Worm (Caenorhabditis elegans): ENCODE data around the gene vps-22.

vps-22 gene

DNA sequence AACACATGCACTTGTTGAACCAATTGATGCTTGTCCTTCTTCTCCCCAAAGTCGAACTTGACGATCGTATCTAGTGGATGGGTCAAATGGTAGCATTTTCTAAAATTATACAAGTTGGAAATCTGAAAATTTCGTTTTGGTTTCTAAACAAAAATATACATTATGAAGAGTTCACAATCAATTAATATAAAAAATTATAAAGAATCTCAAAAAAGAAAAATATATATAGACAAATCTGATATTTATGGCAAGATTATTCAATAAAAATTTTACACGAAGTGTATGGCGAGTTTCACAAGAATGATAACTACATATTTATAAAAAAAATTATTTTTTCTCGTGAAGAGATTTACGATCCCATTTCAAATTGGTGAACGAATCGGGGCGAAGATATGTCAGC lies 42.1 kb downstream of the vps-22 start, which contains the start of gene ula-1:
Gene ula-1 (minus strand): TSS at position 101 of the 400 bp plus-strand sequence.
- TF ChIP-seq gei-8 (GFP tag; optimal IDR thresholded peaks at IDR 0.05) (no peak), zag-1 (tag; optimal IDR thresholded peaks at IDR 0.05) (no peak), F10B5.3 (tag; optimal IDR thresholded peaks at IDR 0.05) (no peak), ctbp-1 (GFP tag; IDR thresholded peaks at IDR 0.05) (no peak), arid-1 (GFP tag; conservative IDR thresholded peaks at IDR 0.05) (no peak), tra-1 (GFP tag; IDR thresholded peaks at IDR 0.05) (no peak), mxl-3 (GFP tag; optimal IDR thresholded peaks at IDR 0.05) (no peak), lin-39 (tag; optimal IDR thresholded peaks at IDR 0.05) (no peak), cey-2 (tag; optimal IDR thresholded peaks at IDR 0.05; ENCODE audit: borderline replicate concordance, insufficient read depth) (no peak), ceh-44 (GFP tag; IDR thresholded peaks at IDR 0.05) (no peak), nhr-10 (tag; optimal IDR thresholded peaks at IDR 0.05) (no peak), mes-2 (tag; optimal IDR thresholded peaks at IDR 0.05; ENCODE audit: poor library complexity, severe bottlenecking) (no peak), mdl-1 (tag; optimal IDR thresholded peaks at IDR 0.05) (no peak)

- TF ChIP-seq unc-62 (GFP tag; optimal IDR thresholded peaks at IDR 0.05 in 1 of 2) (peak in 1 of 2 experiments; percentile 95), unc-62 (tag; optimal IDR thresholded peaks at IDR 0.05) (no peak), F37D6.2 (tag; optimal IDR thresholded peaks at IDR 0.05) (no peak)
Observed at ce11 chrIII:4918906-4919305, 43.4 kb downstream of the vps-22 start.

DNA sequence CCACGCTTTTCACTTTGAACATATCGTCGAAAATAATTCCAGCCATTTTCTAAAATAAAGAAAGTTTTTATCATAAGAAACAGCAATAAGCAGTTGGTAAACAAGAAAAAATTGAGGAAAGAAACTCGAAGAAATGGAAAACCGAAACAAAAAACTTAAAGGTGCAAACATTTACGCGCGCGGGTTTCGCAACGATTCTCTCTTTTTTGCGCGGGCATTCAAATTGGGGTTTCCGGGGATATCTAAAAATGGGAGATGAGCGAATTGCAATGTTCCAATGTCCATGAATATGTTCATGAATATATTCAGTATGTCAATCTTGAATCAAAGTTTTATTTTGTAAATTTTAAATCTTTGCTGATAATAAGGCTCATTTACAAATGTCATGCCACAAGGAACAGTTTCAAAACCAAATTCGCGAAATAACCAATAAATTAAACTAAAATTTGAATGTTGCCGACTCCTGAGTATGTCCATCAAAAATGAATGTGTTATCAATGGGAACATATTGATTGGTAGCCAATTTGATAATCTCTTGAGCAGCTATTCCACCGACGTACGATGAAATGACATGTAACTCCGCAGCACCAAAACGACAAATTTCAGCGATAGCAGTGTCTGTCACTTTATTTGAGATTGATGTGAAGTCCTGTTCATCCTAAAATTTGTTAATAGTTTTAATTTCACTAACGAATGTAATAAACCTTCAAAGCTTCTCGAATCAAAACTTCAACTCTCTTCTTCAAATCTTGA lies 44.2 kb downstream of the vps-22 start, which contains the start of gene rpb-8:
Gene rpb-8 (minus strand): TSS at position 49 of the 753 bp plus-strand sequence.
- TF ChIP-seq mdl-1 (tag; optimal IDR thresholded peaks at IDR 0.05) (no peak), cey-2 (tag; optimal IDR thresholded peaks at IDR 0.05; ENCODE audit: borderline replicate concordance, insufficient read depth) (no peak), mxl-3 (GFP tag; optimal IDR thresholded peaks at IDR 0.05) (no peak), nhr-237 (tag; optimal IDR thresholded peaks at IDR 0.05) (no peak), T20F7.1 (GFP tag; optimal IDR thresholded peaks at IDR 0.05) (no peak), T26A8.4 (GFP tag; IDR thresholded peaks at IDR 0.05) (no peak), Y5F2A.4 (GFP tag; optimal IDR thresholded peaks at IDR 0.05) (no peak), dmd-6 (GFP tag; IDR thresholded peaks at IDR 0.05) (0 out of 2 replicates have a peak, but pooled peaks have one; percentile 34), unc-39 (tag; optimal IDR thresholded peaks at IDR 0.05) (no peak), mxl-2 (GFP tag; conservative IDR thresholded peaks at IDR 0.05) (no peak), hmg-1.1 (GFP tag; IDR thresholded peaks at IDR 0.05) (no peak), nhr-28 (tag; optimal IDR thresholded peaks at IDR 0.05) (no peak), ZK337.2 (GFP tag; IDR thresholded peaks at IDR 0.05) (no peak), mep-1 (tag; optimal IDR thresholded peaks at IDR 0.05) (peak; percentile 34), rbr-2 (tag; optimal IDR thresholded peaks at IDR 0.05) (peak; percentile 16), F37D6.2 (tag; optimal IDR thresholded peaks at IDR 0.05) (no peak), zip-2 (tag; optimal IDR thresholded peaks at IDR 0.05) (no peak), lin-29 (GFP tag; IDR thresholded peaks at IDR 0.05) (no peak), nhr-10 (tag; optimal IDR thresholded peaks at IDR 0.05) (no peak), dpl-1 (GFP tag; optimal IDR thresholded peaks at IDR 0.05) (peak; percentile 90), F49E8.2 (tag; optimal IDR thresholded peaks at IDR 0.05; ENCODE audit: borderline replicate concordance) (no peak), nhr-102 (tag; optimal IDR thresholded peaks at IDR 0.05) (no peak), nhr-48 (tag; optimal IDR thresholded peaks at IDR 0.05) (no peak), lin-38 (GFP tag; IDR thresholded peaks at IDR 0.05) (0 out of 2 replicates have a peak, but pooled peaks have one; percentile 22), attf-4 (tag; optimal IDR thresholded peaks at IDR 0.05) (no peak), arid-1 (GFP tag; conservative IDR thresholded peaks at IDR 0.05) (no peak), lin-15B (tag; optimal IDR thresholded peaks at IDR 0.05) (no peak), lim-7 (GFP tag; IDR thresholded peaks at IDR 0.05) (no peak), hif-1 (tag; optimal IDR thresholded peaks at IDR 0.05) (peak in 1 of 2 experiments; percentile 28), nhr-25 (tag; optimal IDR thresholded peaks at IDR 0.05; ENCODE audit: borderline replicate concordance, insufficient read depth) (no peak), ama-1 (optimal IDR thresholded peaks at IDR 0.05) (no peak), Y75B8A.6 (GFP tag; IDR thresholded peaks at IDR 0.05) (no peak), dve-1 (tag; optimal IDR thresholded peaks at IDR 0.05; ENCODE audit: insufficient read depth) (peak; percentile 9), nhr-6 (tag; optimal IDR thresholded peaks at IDR 0.05) (peak; percentile 14), dmd-8 (GFP tag; IDR thresholded peaks at IDR 0.05) (no peak)
